Worm (Caenorhabditis elegans) whole organism, L1 larva: ENCODE data around the gene mog-1.

Source experiments
- ama-1 ChIP-seq: fragments of 150-350 bp; optimal IDR thresholded peaks from 2 replicates; lab custom pipeline; 2014
- efl-1 ChIP-seq, 4 experiments: fragments of 150-350 bp; optimal IDR thresholded peaks in 3 of 4; peaks in 1 of 4; 1 replicate in 1 of 4; 2 replicates in 3 of 4; lab custom pipeline; 2014; ENCODE audit warnings: missing biosample characterization in 2 of 4, missing genetic modification characterization in 2 of 4, missing genetic modification reagents in 2 of 4
- egl-27 ChIP-seq, 2 experiments: fragments of 150-350 bp in 1 of 2; sonication (generic microtip); optimal IDR thresholded peaks; 3 replicates each; lab custom pipeline; 2017 to 2018; ENCODE audit warnings: missing biosample characterization in 2 of 2, missing genetic modification characterization in 2 of 2, missing genetic modification reagents in 2 of 2
- hpl-2 ChIP-seq: fragments of 150-350 bp; optimal IDR thresholded peaks from 2 replicates; lab custom pipeline; 2014; ENCODE audit warnings: missing biosample characterization, missing genetic modification reagents, missing genetic modification characterization
- isw-1 ChIP-seq: fragments of 200-800 bp; sonication (Bioruptor generic); IDR thresholded peaks from 2 replicates; pipeline ENCODE4 v1.3.6; 2022; ENCODE audit warnings: missing genetic modification characterization, missing compliant biosample characterization
- lin-15B ChIP-seq: fragments of 150-350 bp; sonication (generic microtip); optimal IDR thresholded peaks from 3 replicates; lab custom pipeline; 2014; ENCODE audit warnings: missing biosample characterization, missing genetic modification characterization
- lsy-2 ChIP-seq, 2 experiments: fragments of 150-350 bp; optimal IDR thresholded peaks; 2 replicates each; lab custom pipeline; 2014; ENCODE audit warnings: missing biosample characterization in 2 of 2, missing genetic modification characterization in 2 of 2
- mdl-1 ChIP-seq, 2 experiments: fragments of 150-350 bp; optimal IDR thresholded peaks; 2 replicates each; lab custom pipeline; 2014 to 2017; ENCODE audit warnings: missing biosample characterization in 2 of 2, missing genetic modification characterization in 2 of 2, inconsistent platforms in 1 of 2
- nhr-76 ChIP-seq: sonication (generic microtip); optimal IDR thresholded peaks from 2 replicates; lab custom pipeline; 2017; ENCODE audit warnings: missing biosample characterization, missing genetic modification characterization
- sup-37 ChIP-seq: fragments of 200-800 bp; sonication (Bioruptor generic); optimal IDR thresholded peaks from 2 replicates; lab custom pipeline; 2018; ENCODE audit warnings: mild to moderate bottlenecking, missing genetic modification characterization, missing compliant biosample characterization

- TF ChIP-seq hpl-2 (GFP tag; lab: Kevin White, UChicago) (no peak), egl-27 (tag; optimal IDR thresholded peaks at IDR 0.05; lab: Kevin White, UChicago) (no peak), efl-1 (optimal IDR thresholded peaks at IDR 0.05; lab: Kevin White, UChicago) (no peak), efl-1 (GFP tag; optimal IDR thresholded peaks at IDR 0.05 in 1 of 2; lab: Kevin White, UChicago) (peak in 1 of 2 experiments; percentile 91), nhr-76 (tag; lab: Kevin White, UChicago) (no peak), ama-1 (lab: Kevin White, UChicago) (no peak), lsy-2 (tag; optimal IDR thresholded peaks at IDR 0.05; lab: Kevin White, UChicago) (no peak), lin-15B (tag; lab: Kevin White, UChicago) (no peak), mdl-1 (tag; optimal IDR thresholded peaks at IDR 0.05; lab: Kevin White, UChicago) (no peak), sup-37 (GFP tag; lab: Kevin White, UChicago) (no peak), isw-1 (GFP tag; lab: Robert Waterston, UW) (no peak)
These were observed 25.6 kb downstream of the mog-1 start for ce11 chrIII:9930406-9930805.
